Worm (Caenorhabditis elegans): ENCODE data around the gene K08E5.5.

ce11 chrIII:10156269-10156668 lies 4.0 kb downstream of the K08E5.5 start:
- TF ChIP-seq lsy-2 (tag; optimal IDR thresholded peaks at IDR 0.05) (no peak), ztf-11 (tag; optimal IDR thresholded peaks at IDR 0.05) (no peak), unc-55 (GFP tag; optimal IDR thresholded peaks at IDR 0.05) (no peak), F13H6.1 (tag; optimal IDR thresholded peaks at IDR 0.05) (no peak), nhr-10 (tag; optimal IDR thresholded peaks at IDR 0.05) (no peak), Y55F3AM.14 (GFP tag; optimal IDR thresholded peaks at IDR 0.05) (no peak), lin-39 (tag; optimal IDR thresholded peaks at IDR 0.05) (no peak), egl-27 (tag; optimal IDR thresholded peaks at IDR 0.05) (no peak), zag-1 (tag; optimal IDR thresholded peaks at IDR 0.05) (no peak), nhr-129 (tag; optimal IDR thresholded peaks at IDR 0.05) (no peak)

All from whole organism, L2 larva.